Worm (Caenorhabditis elegans): ENCODE results near the gene xbx-6.

DNA sequence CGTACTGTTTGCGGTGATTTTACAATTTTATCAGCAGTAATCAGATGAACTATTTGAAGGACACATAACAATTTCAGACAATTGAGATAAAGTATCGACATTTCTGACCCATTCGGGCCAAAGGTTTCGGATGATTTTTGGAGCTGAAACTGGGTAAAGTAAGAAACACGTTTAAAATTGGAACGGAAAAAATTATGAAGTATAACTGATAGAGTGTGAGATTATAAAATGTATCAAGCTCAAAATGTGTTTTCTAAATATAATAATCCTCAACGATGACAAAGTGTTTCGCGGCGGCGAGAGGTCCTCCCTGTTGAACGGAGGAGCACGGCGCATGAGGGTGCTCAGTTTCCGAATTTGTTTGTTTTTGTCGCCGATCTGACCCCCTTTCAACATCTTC is 17.3 kb upstream of the xbx-6 start, which contains the start of gene ZK287.4:
- TF ChIP-seq unc-39 (tag; optimal IDR thresholded peaks at IDR 0.05): no peak
- TF ChIP-seq ama-1 (optimal IDR thresholded peaks at IDR 0.05): no peak
- TF ChIP-seq aly-2 (tag; optimal IDR thresholded peaks at IDR 0.05): no peak
- no peak for TF ChIP-seq blmp-1 (tag; optimal IDR thresholded peaks at IDR 0.05; ENCODE audit: insufficient read depth)
- TF ChIP-seq nhr-11 (tag; optimal IDR thresholded peaks at IDR 0.05): no peak
- TF ChIP-seq nhr-237 (tag; optimal IDR thresholded peaks at IDR 0.05): no peak
- no peak for TF ChIP-seq snpc-4 (tag; optimal IDR thresholded peaks at IDR 0.05)
- TF ChIP-seq alr-1 (tag; optimal IDR thresholded peaks at IDR 0.05): no peak
- no peak for TF ChIP-seq gmeb-1 (tag; optimal IDR thresholded peaks at IDR 0.05)
- TF ChIP-seq mbf-1 (tag; optimal IDR thresholded peaks at IDR 0.05): no peak
- TF ChIP-seq ZK546.5 (tag; optimal IDR thresholded peaks at IDR 0.05): no peak
- no peak for TF ChIP-seq elt-1 (tag; optimal IDR thresholded peaks at IDR 0.05)
